Fruit fly (Drosophila melanogaster): Measurements from ENCODE around the gene CG14107.
A peak's percentile ranks its signal among the peaks of the same experiment; 100 is the strongest.

The CG14107 gene

dm6 chr3L:13387608-13388007 lies 6.5 kb upstream of the CG14107 start, which contains the start of gene CG10171 (continued):
- TF ChIP-seq CG11695 (GFP tag; IDR thresholded peaks at IDR 0.05) (no peak), CG11398 (GFP tag; optimal IDR thresholded peaks at IDR 0.05) (no peak), CG30431 (GFP tag; optimal IDR thresholded peaks at IDR 0.05) (no peak), eyg (GFP tag; optimal IDR thresholded peaks at IDR 0.05) (no peak), Sox102F (GFP tag; optimal IDR thresholded peaks at IDR 0.05) (no peak), CG17361 (GFP tag; IDR thresholded peaks at IDR 0.05) (no peak), YL-1 (GFP tag; optimal IDR thresholded peaks at IDR 0.05) (peak; percentile 46), dmrt11E (tag; optimal IDR thresholded peaks at IDR 0.05) (no peak), CG18619 (GFP tag; optimal IDR thresholded peaks at IDR 0.05) (no peak), pnt (GFP tag; optimal IDR thresholded peaks at IDR 0.05) (no peak), CG17568 (GFP tag; optimal IDR thresholded peaks at IDR 0.05) (no peak), Blimp-1 (GFP tag; optimal IDR thresholded peaks at IDR 0.05) (peak; percentile 50), abd-A (tag; optimal IDR thresholded peaks at IDR 0.05) (no peak), CG16815 (GFP tag; optimal IDR thresholded peaks at IDR 0.05) (no peak), CG11696 (GFP tag; IDR thresholded peaks at IDR 0.05) (no peak), scrt (GFP tag; optimal IDR thresholded peaks at IDR 0.05) (no peak), mam (GFP tag; optimal IDR thresholded peaks at IDR 0.05) (no peak), CG9876 (GFP tag; optimal IDR thresholded peaks at IDR 0.05) (no peak), CG17359 (tag; optimal IDR thresholded peaks at IDR 0.05) (no peak), Trl (optimal IDR thresholded peaks at IDR 0.05) (no peak), Trl (GFP tag; optimal IDR thresholded peaks at IDR 0.05) (no peak), Max (GFP tag; optimal IDR thresholded peaks at IDR 0.05) (no peak), Med (GFP tag) (peak; percentile 34), D19A (tag; optimal IDR thresholded peaks at IDR 0.05) (no peak), Antp (GFP tag; optimal IDR thresholded peaks at IDR 0.05) (no peak), tll (GFP tag; optimal IDR thresholded peaks at IDR 0.05) (no peak), Hand (GFP tag; optimal IDR thresholded peaks at IDR 0.05) (no peak), CG5180 (GFP tag; optimal IDR thresholded peaks at IDR 0.05) (no peak), crol (GFP tag; IDR thresholded peaks at IDR 0.05) (no peak), CG10147 (GFP tag; optimal IDR thresholded peaks at IDR 0.05) (no peak), Rfx (GFP tag; IDR thresholded peaks at IDR 0.05) (no peak; the same call in 1 of the 2 replicates), jumu (GFP tag; optimal IDR thresholded peaks at IDR 0.05) (no peak), CG17912 (GFP tag; optimal IDR thresholded peaks at IDR 0.05) (no peak), CG12744 (GFP tag; optimal IDR thresholded peaks at IDR 0.05) (no peak), CG12155 (GFP tag; optimal IDR thresholded peaks at IDR 0.05) (no peak), zen2 (GFP tag; IDR thresholded peaks at IDR 0.05; ENCODE audit: partially characterized antibody) (no peak), tgo (GFP tag; IDR thresholded peaks at IDR 0.05) (no peak), eve (GFP tag; optimal IDR thresholded peaks at IDR 0.05) (no peak), schlank (tag; optimal IDR thresholded peaks at IDR 0.05) (no peak), Asciz (GFP tag; optimal IDR thresholded peaks at IDR 0.05) (no peak), CG14965 (GFP tag; optimal IDR thresholded peaks at IDR 0.05; ENCODE audit: borderline replicate concordance) (no peak), H15 (GFP tag; IDR thresholded peaks at IDR 0.05) (no peak), CG14050 (GFP tag; IDR thresholded peaks at IDR 0.05) (no peak), CG34376 (GFP tag; optimal IDR thresholded peaks at IDR 0.05) (no peak), slp2 (GFP tag; optimal IDR thresholded peaks at IDR 0.05) (no peak), trem (tag; optimal IDR thresholded peaks at IDR 0.05) (peak; percentile 20), twi (tag; optimal IDR thresholded peaks at IDR 0.05) (no peak), CG6854 (GFP tag; optimal IDR thresholded peaks at IDR 0.05) (no peak), CG9797 (GFP tag; optimal IDR thresholded peaks at IDR 0.05) (no peak), ind (GFP tag; optimal IDR thresholded peaks at IDR 0.05) (no peak), Bgb (GFP tag; IDR thresholded peaks at IDR 0.05; ENCODE audit: partially characterized antibody) (no peak), Kr (GFP tag; optimal IDR thresholded peaks at IDR 0.05) (no peak)

All from whole organism, embryonic.